Fruit fly (Drosophila melanogaster) whole organism, prepupa: Measurements from ENCODE around the gene Chrac-16.

Experiments used
- Blimp-1 ChIP-seq: fragments of 200-800 bp; sonication (Bioruptor generic); optimal IDR thresholded peaks from 3 replicates; lab custom pipeline; 2017; ENCODE audit warnings: missing biosample characterization, missing genetic modification characterization, mild to moderate bottlenecking, moderate library complexity, missing genetic modification reagents
- CG6854 ChIP-seq: fragments of 200-800 bp; sonication (Bioruptor generic); optimal IDR thresholded peaks from 2 replicates; lab custom pipeline; 2017; ENCODE audit warnings: missing biosample characterization, mild to moderate bottlenecking, missing genetic modification characterization
- eg ChIP-seq: fragments of 200-800 bp; sonication (Bioruptor generic); IDR thresholded peaks from 3 replicates; pipeline ENCODE4 v1.3.6; 2022; ENCODE audit warnings: missing biosample characterization, missing genetic modification characterization

DNA sequence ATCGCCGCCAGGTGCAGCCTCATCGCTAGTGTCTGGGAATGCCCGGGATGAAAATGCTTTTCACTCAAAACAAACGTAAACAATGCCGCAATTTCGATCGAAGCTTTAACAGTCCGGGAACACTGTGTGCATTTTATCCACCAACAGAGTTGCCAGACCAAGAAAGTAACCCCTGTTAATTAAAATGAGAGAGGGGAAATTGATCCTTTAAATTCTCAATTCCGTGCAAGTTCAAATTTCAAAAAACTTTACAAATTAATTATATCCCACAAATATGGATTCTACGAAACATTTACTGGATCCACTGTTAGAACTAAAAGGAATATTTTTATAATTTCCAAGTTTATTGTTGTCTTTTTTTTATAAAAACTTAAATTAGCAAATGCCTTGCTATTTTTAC is 30.1 kb downstream of the Chrac-16 start, which contains the start of gene gd:
- TF ChIP-seq CG6854 (GFP tag; lab: Kevin White, UChicago) (no peak), eg (no peak), Blimp-1 (no peak)
